Worm (Caenorhabditis elegans): ENCODE results near the gene clec-138.

clec-138 gene

DNA sequence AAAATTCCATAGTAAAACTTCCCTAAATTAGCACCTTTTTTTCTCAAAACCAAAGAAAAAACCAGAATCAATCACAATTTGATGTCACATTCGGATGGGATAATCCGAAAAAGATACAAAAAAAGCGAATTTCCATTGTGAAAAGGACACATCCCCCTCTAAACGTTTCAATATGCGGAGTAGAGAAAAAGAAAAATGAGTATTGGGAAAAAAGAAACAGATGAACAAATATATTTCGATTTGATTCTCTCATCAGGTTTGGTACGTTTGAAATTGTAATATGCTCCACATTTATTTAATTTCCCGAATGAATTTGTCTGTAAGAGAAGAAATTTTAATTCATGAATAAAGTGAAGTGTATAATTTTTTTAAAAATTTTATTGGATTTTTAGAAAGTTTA is 38.6 kb upstream of the clec-138 start:
- TF ChIP-seq ama-1 (optimal IDR thresholded peaks at IDR 0.05) (no peak), nhr-85 (tag) (no peak), efl-3 (GFP tag; optimal IDR thresholded peaks at IDR 0.05) (no peak), unc-30 (tag; optimal IDR thresholded peaks at IDR 0.05) (no peak), nhr-237 (tag; optimal IDR thresholded peaks at IDR 0.05) (no peak), rnt-1 (tag; optimal IDR thresholded peaks at IDR 0.05) (no peak), nhr-71 (tag; optimal IDR thresholded peaks at IDR 0.05) (no peak), dsc-1 (tag; optimal IDR thresholded peaks at IDR 0.05) (peak; percentile 91), jun-1 (tag; optimal IDR thresholded peaks at IDR 0.05) (no peak), unc-98 (GFP tag; IDR thresholded peaks at IDR 0.05) (no peak), unc-86 (tag; optimal IDR thresholded peaks at IDR 0.05) (no peak), pqm-1 (tag; optimal IDR thresholded peaks at IDR 0.05) (no peak), fkh-4 (tag; optimal IDR thresholded peaks at IDR 0.05; ENCODE audit: borderline replicate concordance) (peak; percentile 67)

DNA sequence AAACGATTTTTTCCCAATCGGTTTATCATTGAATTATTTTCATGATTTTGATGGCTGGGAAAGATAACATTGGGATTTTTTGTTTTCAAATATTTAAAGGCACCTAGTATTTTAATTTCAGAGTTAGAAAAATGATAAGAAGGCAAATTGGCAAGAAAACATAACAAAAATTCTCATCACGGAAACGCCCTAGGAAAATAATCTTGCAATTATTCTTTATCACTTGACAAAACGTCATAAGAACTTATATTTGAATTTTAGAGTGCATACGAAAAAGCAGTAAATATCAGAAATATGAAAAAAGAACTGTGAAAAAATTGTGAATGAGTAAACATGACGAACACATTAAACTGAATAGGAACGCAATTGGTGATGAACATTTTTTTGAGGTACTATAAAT is 37.8 kb upstream of the clec-138 start:
- no peak for TF ChIP-seq efl-1 (optimal IDR thresholded peaks at IDR 0.05)
- peak in 1 of 2 experiments; percentile 2 for TF ChIP-seq efl-1 (GFP tag; optimal IDR thresholded peaks at IDR 0.05 in 1 of 2)
- TF ChIP-seq elt-2 (tag; optimal IDR thresholded peaks at IDR 0.05), result peak; percentile 80
- TF ChIP-seq ztf-11 (tag; optimal IDR thresholded peaks at IDR 0.05), result no peak

DNA sequence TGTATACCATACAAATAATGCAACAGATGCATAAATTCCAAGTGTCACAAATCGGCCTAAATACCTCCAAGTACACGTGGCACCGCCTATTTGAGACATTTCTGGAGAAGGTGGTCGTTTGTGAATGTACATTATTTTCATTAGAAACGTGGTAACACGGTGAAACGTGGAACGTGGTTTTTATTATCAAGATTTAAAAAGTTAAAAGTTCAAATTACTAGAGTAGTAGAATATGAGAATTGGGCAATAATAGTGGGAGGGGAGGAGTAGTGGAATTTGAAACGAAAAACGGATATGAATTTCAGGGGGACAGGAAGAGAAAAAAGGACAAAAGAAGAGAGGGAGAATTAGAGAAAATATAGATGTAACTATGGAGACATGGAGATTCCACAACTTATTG is 36.2 kb upstream of the clec-138 start, which contains the start of gene fut-6:
Gene fut-6, minus strand, starts transcription at position 101 of the 400 bp plus-strand sequence.
- TF ChIP-seq C16A3.4 (tag; optimal IDR thresholded peaks at IDR 0.05) (no peak), aha-1 (tag; optimal IDR thresholded peaks at IDR 0.05) (no peak), nhr-77 (tag; optimal IDR thresholded peaks at IDR 0.05) (no peak), ceh-88 (GFP tag; IDR thresholded peaks at IDR 0.05) (no peak), grh-1 (GFP tag; IDR thresholded peaks at IDR 0.05) (no peak), lsy-2 (tag; optimal IDR thresholded peaks at IDR 0.05) (no peak), ama-1 (optimal IDR thresholded peaks at IDR 0.05) (no peak), ceh-82 (tag; optimal IDR thresholded peaks at IDR 0.05) (no peak), nhr-90 (tag; optimal IDR thresholded peaks at IDR 0.05; ENCODE audit: poor library complexity) (no peak), zip-4 (GFP tag; optimal IDR thresholded peaks at IDR 0.05) (no peak), nhr-11 (tag; optimal IDR thresholded peaks at IDR 0.05) (no peak), lin-15B (tag; optimal IDR thresholded peaks at IDR 0.05) (no peak), nhr-20 (tag; optimal IDR thresholded peaks at IDR 0.05) (no peak), sup-37 (GFP tag; optimal IDR thresholded peaks at IDR 0.05) (no peak), nhr-47 (tag; optimal IDR thresholded peaks at IDR 0.05) (no peak), elt-2 (tag; optimal IDR thresholded peaks at IDR 0.05) (no peak), isw-1 (GFP tag; IDR thresholded peaks at IDR 0.05) (no peak), lin-13 (GFP tag; optimal IDR thresholded peaks at IDR 0.05) (no peak), xbp-1 (tag; optimal IDR thresholded peaks at IDR 0.05) (no peak)

- TF ChIP-seq pqm-1 (tag; optimal IDR thresholded peaks at IDR 0.05) (no peak), snpc-4 (tag; optimal IDR thresholded peaks at IDR 0.05) (no peak), nhr-76 (tag; optimal IDR thresholded peaks at IDR 0.05) (no peak), ceh-82 (tag; optimal IDR thresholded peaks at IDR 0.05) (no peak), sup-37 (GFP tag; optimal IDR thresholded peaks at IDR 0.05) (no peak), xbp-1 (tag; optimal IDR thresholded peaks at IDR 0.05) (no peak)
These were observed 30.5 kb upstream of the clec-138 start for ce11 chrII:4650072-4650471.

ce11 chrII:4648785-4649184 is 29.2 kb upstream of the clec-138 start, which contains the start of gene lgc-27:
TSS of gene lgc-27 (plus strand) at chrII:4649085.
- TF ChIP-seq pqm-1 (tag; optimal IDR thresholded peaks at IDR 0.05), result no peak
